Fruit fly (Drosophila melanogaster): ENCODE measurements around the gene CG9519.

The CG9519 gene

DNA sequence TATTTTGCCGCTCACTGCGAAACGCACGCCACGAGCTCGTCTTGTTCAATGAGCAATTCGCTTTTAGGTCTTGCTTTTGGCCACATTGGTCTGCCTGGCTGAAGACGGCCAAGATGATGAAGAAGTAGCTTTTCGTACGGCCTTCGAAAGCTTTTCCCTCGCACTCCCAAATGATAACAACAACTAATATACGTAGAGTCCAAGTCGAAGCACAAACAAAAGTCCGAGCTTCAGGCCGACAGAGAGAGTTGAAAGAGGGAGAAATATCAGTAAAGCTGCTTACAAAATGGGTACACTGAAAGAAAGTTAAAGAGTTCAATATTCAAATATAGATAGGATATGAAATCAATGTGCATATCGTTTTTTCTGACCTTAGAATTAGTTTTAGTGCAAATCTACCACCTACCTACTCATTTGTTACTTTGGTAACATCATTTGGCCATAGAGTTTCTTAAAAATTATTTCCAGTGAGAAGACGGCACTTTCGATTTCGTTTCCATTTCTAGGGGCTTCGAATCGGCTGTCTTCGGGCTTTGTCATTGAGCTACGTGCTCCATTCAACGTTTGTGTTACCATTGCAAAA lies 26.5 kb upstream of the CG9519 start, which contains the start of the genes CG45064 and CG45065 (continued):
- TF ChIP-seq GATAe (GFP tag; conservative IDR thresholded peaks at IDR 0.05): no peak
- peak; percentile 50 for TF ChIP-seq al (GFP tag; IDR thresholded peaks at IDR 0.05)
- TF ChIP-seq CG15696 (tag; optimal IDR thresholded peaks at IDR 0.05): no peak
- peak; percentile 78 for TF ChIP-seq CG4707 (GFP tag; optimal IDR thresholded peaks at IDR 0.05)
- TF ChIP-seq ash1 (GFP tag; optimal IDR thresholded peaks at IDR 0.05): no peak
- TF ChIP-seq Myb (GFP tag; optimal IDR thresholded peaks at IDR 0.05): peak; percentile 63
- peak; percentile 71 for TF ChIP-seq CG6813 (GFP tag; optimal IDR thresholded peaks at IDR 0.05)
- peak; percentile 60 for TF ChIP-seq disco-r (GFP tag; optimal IDR thresholded peaks at IDR 0.05)
- TF ChIP-seq CG7839 (tag; optimal IDR thresholded peaks at IDR 0.05): peak; percentile 89
- 0 out of 2 replicates have a peak, but pooled peaks have one; percentile 32 for TF ChIP-seq danr (GFP tag; IDR thresholded peaks at IDR 0.05)
- TF ChIP-seq slp2 (GFP tag; optimal IDR thresholded peaks at IDR 0.05): peak; percentile 80
- TF ChIP-seq gsb (GFP tag; IDR thresholded peaks at IDR 0.05): no peak
- TF ChIP-seq ap (GFP tag; IDR thresholded peaks at IDR 0.05): peak; percentile 90
- TF ChIP-seq p53 (GFP tag; optimal IDR thresholded peaks at IDR 0.05): peak; percentile 59
- peak; percentile 67 for TF ChIP-seq dati (GFP tag; IDR thresholded peaks at IDR 0.05)
- TF ChIP-seq gfzf (GFP tag; optimal IDR thresholded peaks at IDR 0.05): no peak
- TF ChIP-seq gcm2 (GFP tag; optimal IDR thresholded peaks at IDR 0.05): peak; percentile 56
- TF ChIP-seq Awh (GFP tag; IDR thresholded peaks at IDR 0.05): peak; percentile 93
- no peak for TF ChIP-seq Scr (GFP tag; IDR thresholded peaks at IDR 0.05; ENCODE audit: partially characterized antibody)
- TF ChIP-seq cas (GFP tag; IDR thresholded peaks at IDR 0.05): no peak
- TF ChIP-seq CkIIα-i1 (GFP tag; IDR thresholded peaks at IDR 0.05): no peak
- TF ChIP-seq CG2202 (tag; optimal IDR thresholded peaks at IDR 0.05): peak; percentile 47
- TF ChIP-seq CG8924 (tag; optimal IDR thresholded peaks at IDR 0.05): peak; percentile 88
- TF ChIP-seq CG12071 (GFP tag; optimal IDR thresholded peaks at IDR 0.05): peak; percentile 83
- TF ChIP-seq Med (GFP tag): peak; percentile 97
- TF ChIP-seq CG6683 (GFP tag; optimal IDR thresholded peaks at IDR 0.05): peak; percentile 64
- TF ChIP-seq Pdp1 (GFP tag; optimal IDR thresholded peaks at IDR 0.05): peak; percentile 72 to 73
- TF ChIP-seq CG13894 (tag; optimal IDR thresholded peaks at IDR 0.05): no peak
- TF ChIP-seq CG8944 (GFP tag; optimal IDR thresholded peaks at IDR 0.05): peak; percentile 73
- peak; percentile 74; the same call in 2 of the 3 replicates for TF ChIP-seq jigr1 (GFP tag; IDR thresholded peaks at IDR 0.05)
- TF ChIP-seq grau (tag; optimal IDR thresholded peaks at IDR 0.05): peak; percentile 82
- no peak for TF ChIP-seq mld (GFP tag; IDR thresholded peaks at IDR 0.05; ENCODE audit: partially characterized antibody)
- TF ChIP-seq CG2120 (GFP tag; optimal IDR thresholded peaks at IDR 0.05): peak; percentile 79
- TF ChIP-seq CG3847 (GFP tag; IDR thresholded peaks at IDR 0.05): peak; percentile 55
- TF ChIP-seq crp (GFP tag; optimal IDR thresholded peaks at IDR 0.05): peak in 1 of 2 experiments; percentile 31
- TF ChIP-seq CG9215 (GFP tag; IDR thresholded peaks at IDR 0.05): no peak
- peak; percentile 62 for TF ChIP-seq MTF-1 (GFP tag; optimal IDR thresholded peaks at IDR 0.05; ENCODE audit: borderline replicate concordance)
- TF ChIP-seq B-H1 (GFP tag; IDR thresholded peaks at IDR 0.05): peak; percentile 78
- peak; percentile 68 for TF ChIP-seq CG10654 (GFP tag; optimal IDR thresholded peaks at IDR 0.05)
- TF ChIP-seq CG12659 (GFP tag; optimal IDR thresholded peaks at IDR 0.05): peak; percentile 71
- peak; percentile 75 for TF ChIP-seq Fer1 (GFP tag; optimal IDR thresholded peaks at IDR 0.05)
- peak; percentile 78 for TF ChIP-seq CG5180 (GFP tag; optimal IDR thresholded peaks at IDR 0.05)
- TF ChIP-seq CG8765 (GFP tag; IDR thresholded peaks at IDR 0.05): no peak
- peak; percentile 67 for TF ChIP-seq CG12155 (GFP tag; optimal IDR thresholded peaks at IDR 0.05)
- TF ChIP-seq CG12219 (GFP tag; optimal IDR thresholded peaks at IDR 0.05): peak; percentile 83
- peak; percentile 92 for TF ChIP-seq oc (tag; optimal IDR thresholded peaks at IDR 0.05)
- TF ChIP-seq CG6254 (GFP tag; optimal IDR thresholded peaks at IDR 0.05): peak; percentile 80
- peak; percentile 70 for TF ChIP-seq dimm (GFP tag; IDR thresholded peaks at IDR 0.05)
- TF ChIP-seq kah (GFP tag; optimal IDR thresholded peaks at IDR 0.05): peak; percentile 69
- TF ChIP-seq Rfx (GFP tag; IDR thresholded peaks at IDR 0.05): peak; percentile 67

All from whole organism, embryonic.